Fruit fly (Drosophila melanogaster): ENCODE measurements around the gene RpS19b.

Gene RpS19b

DNA sequence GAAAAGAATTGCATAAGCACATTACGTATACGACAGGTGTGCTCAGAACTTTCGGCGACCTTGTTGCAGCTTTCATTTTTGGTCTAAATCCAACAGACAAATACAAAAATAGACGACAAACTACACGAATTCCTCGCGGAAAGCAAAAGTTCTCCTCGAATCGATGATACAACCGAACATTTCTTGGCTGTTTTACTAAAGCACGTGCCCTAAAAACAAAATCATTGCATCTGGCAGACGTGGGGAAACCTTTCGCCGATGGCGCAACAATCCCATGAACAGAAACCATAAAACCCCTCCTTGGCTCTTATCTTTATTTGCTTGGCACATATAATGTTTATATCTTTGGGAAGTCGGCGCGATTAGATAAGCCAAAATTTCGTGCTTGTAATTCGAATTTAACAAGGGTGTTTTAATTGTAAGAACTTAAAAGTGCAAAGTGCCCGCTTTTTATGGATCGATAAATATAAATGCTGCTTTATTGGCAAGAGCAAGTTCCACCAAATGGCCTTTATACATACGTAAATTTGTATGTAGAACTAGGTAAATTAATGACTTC is 5.3 kb upstream of the RpS19b start (continued):
- TF ChIP-seq GATAe (GFP tag; conservative IDR thresholded peaks at IDR 0.05) (peak; percentile 25; the same call in 1 of the 2 replicates), amos (GFP tag; IDR thresholded peaks at IDR 0.05; ENCODE audit: partially characterized antibody) (no peak), CG10431 (GFP tag; optimal IDR thresholded peaks at IDR 0.05) (peak; percentile 9), mirr (GFP tag; optimal IDR thresholded peaks at IDR 0.05) (peak; percentile 42), CG17385 (GFP tag; optimal IDR thresholded peaks at IDR 0.05) (peak; percentile 28), pros (GFP tag; optimal IDR thresholded peaks at IDR 0.05) (peak; percentile 52), CG12769 (tag; optimal IDR thresholded peaks at IDR 0.05) (peak; percentile 40), E2f2 (GFP tag; IDR thresholded peaks at IDR 0.05) (peak; percentile 13; the same call in 1 of the 2 replicates), Doc3 (GFP tag; IDR thresholded peaks at IDR 0.05; ENCODE audit: partially characterized antibody) (no peak), Dp (GFP tag; optimal IDR thresholded peaks at IDR 0.05) (no peak), Taf1 (GFP tag; IDR thresholded peaks at IDR 0.05) (no peak), so (GFP tag; IDR thresholded peaks at IDR 0.05) (no peak), CG13287 (GFP tag; IDR thresholded peaks at IDR 0.05; ENCODE audit: partially characterized antibody) (no peak), chif (GFP tag; optimal IDR thresholded peaks at IDR 0.05) (no peak), Myb (GFP tag; optimal IDR thresholded peaks at IDR 0.05) (no peak), CG12071 (GFP tag; optimal IDR thresholded peaks at IDR 0.05) (peak; percentile 19), pan (optimal IDR thresholded peaks at IDR 0.05) (no peak), pan (GFP tag; optimal IDR thresholded peaks at IDR 0.05 in 1 of 2, IDR thresholded peaks at IDR 0.05 in 1 of 2) (no peak)

DNA sequence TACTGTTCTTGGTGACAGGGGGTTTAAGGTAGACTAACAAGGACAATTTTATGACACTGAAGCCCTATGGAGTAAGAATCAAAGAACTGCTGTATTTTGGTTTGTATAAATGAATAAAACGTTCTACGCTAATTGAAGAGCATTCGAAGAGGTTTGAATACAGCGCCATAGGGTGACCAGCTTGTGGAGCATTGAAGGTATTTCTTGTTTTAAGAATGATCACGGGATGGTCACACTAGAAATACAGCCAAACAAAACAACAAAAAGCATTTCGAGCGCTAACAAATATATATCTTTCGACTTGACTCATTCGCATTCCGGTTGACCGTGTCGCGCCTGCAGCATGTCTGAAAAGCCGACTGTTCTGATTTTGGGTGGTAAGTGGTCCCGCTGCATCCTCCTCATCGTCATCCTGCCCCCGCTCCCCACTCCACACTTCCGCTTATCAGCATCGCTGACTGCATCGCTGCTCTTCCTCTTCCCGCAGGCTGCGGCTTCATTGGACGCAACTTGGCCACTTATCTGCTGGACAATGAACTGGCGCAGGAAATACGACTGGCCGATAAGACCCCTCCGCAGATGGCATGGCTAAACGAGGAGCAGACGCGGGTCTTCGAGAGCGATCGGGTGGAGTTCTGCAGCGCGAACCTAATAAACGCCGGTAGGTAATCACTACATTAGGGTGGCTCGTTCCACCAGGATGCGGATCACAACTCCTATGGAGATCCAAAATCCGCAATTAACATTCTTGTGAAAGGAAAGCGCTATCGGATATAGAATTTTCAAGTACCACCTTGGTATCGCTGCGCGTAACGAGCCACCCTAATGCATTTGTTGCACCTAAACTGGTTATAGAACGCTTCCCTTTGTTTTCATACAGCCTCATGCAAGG is 600 bp upstream of the RpS19b start, which contains the start of gene CG5854:
Gene CG5854 (plus strand): TSS at position 229 of the 892 bp plus-strand sequence.
- peak; percentile 75 for TF ChIP-seq Blimp-1 (GFP tag; optimal IDR thresholded peaks at IDR 0.05)
- peak; percentile 56; the same call in 1 of the 2 replicates for TF ChIP-seq CG11247 (GFP tag; IDR thresholded peaks at IDR 0.05)
- TF ChIP-seq CG8388 (GFP tag; optimal IDR thresholded peaks at IDR 0.05) = peak; percentile 78
- TF ChIP-seq CG10274 (GFP tag; optimal IDR thresholded peaks at IDR 0.05) = peak; percentile 45
- TF ChIP-seq CG10654 (GFP tag; optimal IDR thresholded peaks at IDR 0.05) = peak; percentile 66
- TF ChIP-seq Ets97D (GFP tag; optimal IDR thresholded peaks at IDR 0.05) = peak; percentile 60
- no peak for TF ChIP-seq pfk (GFP tag; optimal IDR thresholded peaks at IDR 0.05)
- TF ChIP-seq CG4282 (GFP tag; optimal IDR thresholded peaks at IDR 0.05) = peak; percentile 60
- peak; percentile 75 for TF ChIP-seq ranshi (GFP tag; IDR thresholded peaks at IDR 0.05)
- TF ChIP-seq hb (GFP tag; IDR thresholded peaks at IDR 0.05; ENCODE audit: partially characterized antibody) = no peak
- TF ChIP-seq Eip74EF (GFP tag; optimal IDR thresholded peaks at IDR 0.05) = peak in 1 of 2 experiments; percentile 53
- TF ChIP-seq CoRest (tag; optimal IDR thresholded peaks at IDR 0.05) = peak; percentile 52
- peak; percentile 68 for TF ChIP-seq CG4360 (GFP tag; IDR thresholded peaks at IDR 0.05)
- TF ChIP-seq dati (GFP tag; IDR thresholded peaks at IDR 0.05) = peak; percentile 55; the same call in 1 of the 2 replicates
- TF ChIP-seq CG13287 (GFP tag; IDR thresholded peaks at IDR 0.05; ENCODE audit: partially characterized antibody) = peak; percentile 32; the same call in 1 of the 2 replicates
- no peak for TF ChIP-seq CG16779 (GFP tag; IDR thresholded peaks at IDR 0.05)
- TF ChIP-seq CG9797 (GFP tag; optimal IDR thresholded peaks at IDR 0.05) = peak; percentile 75
- TF ChIP-seq Hr39 (optimal IDR thresholded peaks at IDR 0.05) = no peak
- 0 out of 3 replicates have a peak, but pooled peaks have one; percentile 8 for TF ChIP-seq CG11560 (tag; IDR thresholded peaks at IDR 0.05)
- TF ChIP-seq ase (GFP tag; IDR thresholded peaks at IDR 0.05) = peak; percentile 69; the same call in 2 of the 3 replicates
- TF ChIP-seq gro (GFP tag; optimal IDR thresholded peaks at IDR 0.05) = no peak
- TF ChIP-seq Vsx1 (GFP tag; optimal IDR thresholded peaks at IDR 0.05) = peak; percentile 62
- TF ChIP-seq CG9215 (GFP tag; IDR thresholded peaks at IDR 0.05) = 0 out of 2 replicates have a peak, but pooled peaks have one; percentile 12
- 0 out of 2 replicates have a peak, but pooled peaks have one; percentile 48 for TF ChIP-seq CG5953 (GFP tag; IDR thresholded peaks at IDR 0.05)
- TF ChIP-seq her (GFP tag; optimal IDR thresholded peaks at IDR 0.05) = peak; percentile 65
- no peak for TF ChIP-seq hbn (GFP tag; IDR thresholded peaks at IDR 0.05; ENCODE audit: partially characterized antibody)
- TF ChIP-seq CG12219 (GFP tag; optimal IDR thresholded peaks at IDR 0.05) = peak; percentile 84
- peak; percentile 54 to 85 for TF ChIP-seq dpn (GFP tag; optimal IDR thresholded peaks at IDR 0.05)
- TF ChIP-seq esg (GFP tag; conservative IDR thresholded peaks at IDR 0.05) = peak; percentile 70
- TF ChIP-seq chn (GFP tag; optimal IDR thresholded peaks at IDR 0.05) = peak; percentile 82
